Worm (Caenorhabditis elegans) whole organism, young adult: ENCODE results near the gene Y43F8B.17.
A peak's percentile ranks its signal among the peaks of the same experiment; 100 is the strongest.

Experiments used
- C06A6.2 ChIP-seq: fragments of 200-800 bp; sonication (Bioruptor generic); conservative IDR thresholded peaks from 2 replicates; pipeline ENCODE4 v1.3.6; 2022; ENCODE audit warnings: missing genetic modification characterization, missing compliant biosample characterization
- F39B2.1 ChIP-seq: fragments of 200-800 bp; sonication (Bioruptor generic); IDR thresholded peaks from 2 replicates; pipeline ENCODE4 v1.3.6; 2022; ENCODE audit warnings: missing genetic modification reagents, missing genetic modification characterization, missing compliant biosample characterization
- F55B11.4 ChIP-seq: sonication (generic microtip); optimal IDR thresholded peaks from 2 replicates; lab custom pipeline; 2016; ENCODE audit warnings: missing compliant biosample characterization, missing genetic modification characterization, borderline replicate concordance; ENCODE audit not compliant: insufficient read depth
- K12H6.12 ChIP-seq: fragments of 200-800 bp; sonication (Bioruptor generic); optimal IDR thresholded peaks from 2 replicates; lab custom pipeline; 2018; ENCODE audit warnings: mild to moderate bottlenecking, missing genetic modification characterization, missing compliant biosample characterization
- T26A5.8 ChIP-seq: sonication (generic microtip); optimal IDR thresholded peaks from 2 replicates; lab custom pipeline; 2016; ENCODE audit warnings: missing genetic modification characterization, missing compliant biosample characterization
- Y53G8AR.9 ChIP-seq: fragments of 200-800 bp; sonication (Bioruptor generic); conservative IDR thresholded peaks from 2 replicates; pipeline ENCODE4 v1.3.6; 2022; ENCODE audit warnings: missing genetic modification reagents, missing genetic modification characterization, missing compliant biosample characterization
- atf-7 ChIP-seq: sonication (generic microtip); optimal IDR thresholded peaks from 2 replicates; lab custom pipeline; 2017; ENCODE audit warnings: mild to moderate bottlenecking, missing genetic modification characterization, missing compliant biosample characterization
- attf-5 ChIP-seq: fragments of 200-800 bp; sonication (Bioruptor generic); optimal IDR thresholded peaks from 2 replicates; lab custom pipeline; 2018; ENCODE audit warnings: mild to moderate bottlenecking, missing genetic modification characterization, missing compliant biosample characterization
- bed-1 ChIP-seq: fragments of 200-800 bp; sonication (Bioruptor generic); IDR thresholded peaks from 2 replicates; pipeline ENCODE4 v1.3.6; 2022; ENCODE audit warnings: missing genetic modification reagents, missing genetic modification characterization, missing compliant biosample characterization
- ccch-3 ChIP-seq: fragments of 200-800 bp; sonication (Bioruptor generic); optimal IDR thresholded peaks from 2 replicates; lab custom pipeline; 2018; ENCODE audit warnings: mild to moderate bottlenecking, missing genetic modification characterization, missing compliant biosample characterization
- ceh-58 ChIP-seq: fragments of 200-800 bp; sonication (Bioruptor generic); IDR thresholded peaks from 2 replicates; pipeline ENCODE4 v1.3.6; 2022; ENCODE audit warnings: missing genetic modification characterization, missing compliant biosample characterization
- die-1 ChIP-seq: sonication (generic microtip); optimal IDR thresholded peaks from 2 replicates; lab custom pipeline; 2016; ENCODE audit warnings: missing genotype, mild to moderate bottlenecking, missing genetic modification characterization, missing compliant biosample characterization
- ets-4 ChIP-seq: fragments of 200-800 bp; sonication (Bioruptor generic); optimal IDR thresholded peaks from 2 replicates; lab custom pipeline; 2018; ENCODE audit warnings: mild to moderate bottlenecking, missing genetic modification characterization, missing compliant biosample characterization
- gei-17 ChIP-seq: fragments of 200-800 bp; sonication (Bioruptor generic); optimal IDR thresholded peaks from 2 replicates; lab custom pipeline; 2018; ENCODE audit warnings: mild to moderate bottlenecking, missing genetic modification characterization, missing compliant biosample characterization
- hlh-26 ChIP-seq: fragments of 200-800 bp; sonication (Bioruptor generic); conservative IDR thresholded peaks from 2 replicates; pipeline ENCODE4 v1.3.6; 2022; ENCODE audit warnings: missing genetic modification reagents, missing genetic modification characterization, missing compliant biosample characterization
- hmg-1.2 ChIP-seq: fragments of 200-800 bp; sonication (Bioruptor generic); IDR thresholded peaks from 2 replicates; pipeline ENCODE4 v1.3.6; 2022; ENCODE audit warnings: missing genetic modification reagents, missing genetic modification characterization, missing compliant biosample characterization
- let-526 ChIP-seq: fragments of 200-800 bp; sonication (Bioruptor generic); IDR thresholded peaks from 2 replicates; pipeline ENCODE4 v1.3.6; 2022; ENCODE audit warnings: missing genetic modification reagents, missing genetic modification characterization, missing compliant biosample characterization
- let-607 ChIP-seq, 2 experiments: fragments of 200-800 bp in 1 of 2; sonication (Bioruptor generic) in 1 of 2; sonication (generic microtip) in 1 of 2; optimal IDR thresholded peaks; 2 replicates each; lab custom pipeline; 2016 to 2018; ENCODE audit warnings: mild to moderate bottlenecking in 2 of 2, missing compliant biosample characterization in 2 of 2, missing genetic modification characterization in 2 of 2, moderate library complexity in 2 of 2, missing genotype in 1 of 2
- lin-40 ChIP-seq: sonication (generic microtip); optimal IDR thresholded peaks from 2 replicates; lab custom pipeline; 2016; ENCODE audit warnings: missing genetic modification characterization, mild to moderate bottlenecking, missing compliant biosample characterization, missing genotype, missing genetic modification reagents
- lsl-1 ChIP-seq: fragments of 200-800 bp; sonication (Bioruptor generic); optimal IDR thresholded peaks from 2 replicates; lab custom pipeline; 2018; ENCODE audit warnings: mild to moderate bottlenecking, missing genetic modification characterization, moderate library complexity, missing compliant biosample characterization
- lsy-27 ChIP-seq: sonication (generic microtip); optimal IDR thresholded peaks from 2 replicates; lab custom pipeline; 2017; ENCODE audit warnings: missing genetic modification characterization, mild to moderate bottlenecking, missing compliant biosample characterization, antibody characterized with exemption, missing genotype, borderline replicate concordance; ENCODE audit not compliant: insufficient read depth
- madf-10 ChIP-seq: sonication (generic microtip); optimal IDR thresholded peaks from 2 replicates; lab custom pipeline; 2016; ENCODE audit warnings: mild to moderate bottlenecking, missing genetic modification characterization, missing compliant biosample characterization
- madf-3 ChIP-seq: fragments of 200-800 bp; sonication (Bioruptor generic); IDR thresholded peaks from 2 replicates; pipeline ENCODE4 v1.3.6; 2022; ENCODE audit warnings: missing genetic modification reagents, missing genetic modification characterization, missing compliant biosample characterization
- madf-8 ChIP-seq: fragments of 200-800 bp; sonication (Bioruptor generic); conservative IDR thresholded peaks from 2 replicates; pipeline ENCODE4 v1.3.6; 2022; ENCODE audit warnings: missing genetic modification reagents, missing genetic modification characterization, missing compliant biosample characterization
- mes-4 ChIP-seq: sonication (generic microtip); optimal IDR thresholded peaks from 2 replicates; lab custom pipeline; 2016; ENCODE audit warnings: missing genotype, missing genetic modification characterization, missing compliant biosample characterization
- nhr-80 ChIP-seq: sonication (generic microtip); optimal IDR thresholded peaks from 2 replicates; lab custom pipeline; 2016; ENCODE audit warnings: missing genetic modification characterization, missing compliant biosample characterization
- snpc-1.1 ChIP-seq: sonication (generic microtip); optimal IDR thresholded peaks from 2 replicates; lab custom pipeline; 2017; ENCODE audit warnings: missing genetic modification characterization, mild to moderate bottlenecking, missing compliant biosample characterization, antibody characterized with exemption, moderate library complexity, missing genotype, missing genetic modification reagents; ENCODE audit not compliant: insufficient read depth
- tbx-9 ChIP-seq: sonication (generic microtip); optimal IDR thresholded peaks from 2 replicates; lab custom pipeline; 2016; ENCODE audit warnings: borderline replicate concordance, missing genetic modification characterization, inconsistent platforms, missing compliant biosample characterization
- ztf-22 ChIP-seq: fragments of 200-800 bp; sonication (Bioruptor generic); optimal IDR thresholded peaks from 2 replicates; lab custom pipeline; 2018; ENCODE audit warnings: mild to moderate bottlenecking, missing genetic modification characterization, moderate library complexity, missing compliant biosample characterization
- ztf-26 ChIP-seq: sonication (generic microtip); optimal IDR thresholded peaks from 2 replicates; lab custom pipeline; 2017; ENCODE audit warnings: missing genetic modification characterization, missing compliant biosample characterization
- ztf-28 ChIP-seq: fragments of 200-800 bp; sonication (Bioruptor generic); IDR thresholded peaks from 2 replicates; pipeline ENCODE4 v1.3.6; 2022; ENCODE audit warnings: missing genetic modification reagents, missing genetic modification characterization, missing compliant biosample characterization
- ztf-6 ChIP-seq: fragments of 200-800 bp; sonication (Bioruptor generic); IDR thresholded peaks from 2 replicates; pipeline ENCODE4 v1.3.6; 2022; ENCODE audit warnings: missing genetic modification reagents, missing genetic modification characterization, missing compliant biosample characterization

Gene Y43F8B.17

DNA sequence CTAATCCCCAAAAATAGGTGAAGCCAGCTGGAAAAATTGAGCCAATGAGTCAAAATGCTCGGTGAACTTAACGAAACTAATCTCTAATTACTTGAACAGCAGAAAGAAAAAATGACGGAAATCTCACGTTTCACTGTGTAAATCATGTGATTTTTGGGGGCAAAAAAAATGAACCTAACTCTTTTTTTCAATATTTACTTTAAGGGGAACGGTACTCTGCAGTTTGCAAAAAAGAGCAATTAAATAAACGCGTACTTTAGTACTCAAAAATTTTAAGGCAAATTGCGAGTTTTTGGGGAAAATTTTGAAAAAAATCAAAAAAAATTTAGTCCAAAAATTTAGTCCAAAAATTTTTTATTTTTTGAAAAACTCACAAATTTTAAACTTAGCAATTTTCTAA is 46.5 kb downstream of the Y43F8B.17 start:
- TF ChIP-seq hmg-1.2 (no peak), ztf-26 (tag; lab: Kevin White, UChicago) (no peak), let-526 (no peak), F55B11.4 (tag; lab: Kevin White, UChicago) (no peak), bed-1 (GFP tag; lab: Robert Waterston, UW) (no peak), madf-3 (no peak), let-607 (tag; optimal IDR thresholded peaks at IDR 0.05; lab: Kevin White, UChicago) (no peak), tbx-9 (tag; lab: Kevin White, UChicago) (no peak), ets-4 (GFP tag; lab: Kevin White, UChicago) (no peak), madf-10 (tag; lab: Kevin White, UChicago) (no peak), ztf-6 (GFP tag; lab: Robert Waterston, UW) (no peak), snpc-1.1 (tag; lab: Kevin White, UChicago) (no peak), ztf-28 (GFP tag; lab: Robert Waterston, UW) (no peak), lsy-27 (tag; lab: Kevin White, UChicago) (no peak), die-1 (tag; lab: Kevin White, UChicago) (no peak), ztf-22 (no peak), K12H6.12 (tag; lab: Kevin White, UChicago) (no peak), hlh-26 (GFP tag; lab: Robert Waterston, UW) (no peak), T26A5.8 (tag; lab: Kevin White, UChicago) (no peak)

- TF ChIP-seq ccch-3 (no peak), C06A6.2 (GFP tag; lab: Robert Waterston, UW) (no peak), mes-4 (tag; lab: Kevin White, UChicago) (no peak)
Measured at ce11 chrV:19533010-19533409, 48.5 kb downstream of the Y43F8B.17 start, which contains the start of gene Y43F8B.2. Gene Y43F8B.2, minus strand, starts transcription at chrV:19533110.

ce11 chrV:19533480-19533879 is 49.0 kb downstream of the Y43F8B.17 start:
- TF ChIP-seq atf-7 (tag; lab: Kevin White, UChicago) (peak; percentile 86), gei-17 (GFP tag; lab: Kevin White, UChicago) (no peak), F39B2.1 (GFP tag; lab: Robert Waterston, UW) (no peak), Y53G8AR.9 (GFP tag; lab: Robert Waterston, UW) (no peak), madf-8 (GFP tag; lab: Robert Waterston, UW) (no peak), madf-3 (no peak), hmg-1.2 (peak; percentile 53), let-607 (tag; optimal IDR thresholded peaks at IDR 0.05; lab: Kevin White, UChicago) (peak in 1 of 2 experiments; percentile 9), nhr-80 (peak; percentile 51), lsl-1 (GFP tag; lab: Kevin White, UChicago) (no peak), ceh-58 (GFP tag; lab: Robert Waterston, UW) (no peak), lin-40 (tag; lab: Kevin White, UChicago) (peak; percentile 40), attf-5 (GFP tag; lab: Kevin White, UChicago) (no peak), ets-4 (GFP tag; lab: Kevin White, UChicago) (no peak), ztf-28 (GFP tag; lab: Robert Waterston, UW) (no peak), madf-10 (tag; lab: Kevin White, UChicago) (no peak)
